In the genomic region with DNA sequence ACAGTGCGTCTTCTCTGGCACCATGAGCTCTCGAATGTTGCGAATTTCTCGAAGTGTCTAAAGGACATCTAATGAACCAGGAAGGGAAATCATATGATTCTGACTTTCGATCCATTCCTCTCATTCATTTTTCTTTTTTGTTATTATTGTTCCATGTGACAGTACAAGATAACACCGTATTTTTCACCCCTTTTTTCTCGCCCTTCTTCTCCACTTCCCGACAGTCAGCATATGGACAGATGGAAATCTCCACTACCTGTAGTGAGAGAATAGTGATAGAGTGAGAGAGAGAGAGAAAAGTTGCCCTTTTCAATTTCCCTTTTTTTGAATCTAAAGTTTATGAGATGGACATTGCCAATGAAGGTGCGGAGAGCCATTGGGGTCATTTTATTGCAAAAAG, we compare ENCODE assay signal across 5 worm cellular contexts.
TF ChIP-seq lines count a peak whose summit lies in the region.

No protein-coding gene starts in this region.

TF ChIP-seq in whole organism, L1 larva, 84 proteins besides CTCF, POLR2A, EP300 and RAD21 (continues in another document):
- peak in 1 of 2 experiments; percentile 58 for TF ChIP-seq mdl-1 (tag; optimal IDR thresholded peaks at IDR 0.05; lab: Kevin White, UChicago)
- TF ChIP-seq nhr-71 (tag; optimal IDR thresholded peaks at IDR 0.05; lab: Kevin White, UChicago), result peak; percentile 56
- TF ChIP-seq elt-2 (tag; optimal IDR thresholded peaks at IDR 0.05; lab: Kevin White, UChicago), result no peak
- TF ChIP-seq dpl-1 (GFP tag; optimal IDR thresholded peaks at IDR 0.05; lab: Kevin White, UChicago), result peak in 1 of 3 experiments; percentile 1
- TF ChIP-seq nhr-85 (tag; lab: Kevin White, UChicago), result peak; percentile 97
- TF ChIP-seq mep-1 (tag; optimal IDR thresholded peaks at IDR 0.05; lab: Kevin White, UChicago), result peak; percentile 71
- no peak for TF ChIP-seq nhr-47 (tag; optimal IDR thresholded peaks at IDR 0.05; lab: Kevin White, UChicago)
- TF ChIP-seq lsy-2 (tag; optimal IDR thresholded peaks at IDR 0.05; lab: Kevin White, UChicago), result peak; percentile 18 to 33
- TF ChIP-seq rnt-1 (tag; optimal IDR thresholded peaks at IDR 0.05; lab: Kevin White, UChicago), result peak; percentile 29
- TF ChIP-seq lin-13 (GFP tag; optimal IDR thresholded peaks at IDR 0.05; lab: Kevin White, UChicago), result peak; percentile 13
- peak; percentile 2 for TF ChIP-seq nhr-90 (tag; optimal IDR thresholded peaks at IDR 0.05; lab: Kevin White, UChicago; ENCODE audit: poor library complexity)
- TF ChIP-seq lin-35 (GFP tag; optimal IDR thresholded peaks at IDR 0.05; lab: Kevin White, UChicago), result peak in 1 of 2 experiments; percentile 60
- peak; percentile 51 for TF ChIP-seq snu-23 (GFP tag; optimal IDR thresholded peaks at IDR 0.05; lab: Kevin White, UChicago)
- TF ChIP-seq ceh-63 (GFP tag; optimal IDR thresholded peaks at IDR 0.05; lab: Kevin White, UChicago), result no peak
- TF ChIP-seq dsc-1 (tag; optimal IDR thresholded peaks at IDR 0.05; lab: Kevin White, UChicago), result no peak
- TF ChIP-seq pag-3 (tag; optimal IDR thresholded peaks at IDR 0.05; lab: Kevin White, UChicago; ENCODE audit: borderline replicate concordance, insufficient read depth), result no peak
- TF ChIP-seq unc-130 (tag; optimal IDR thresholded peaks at IDR 0.05; lab: Kevin White, UChicago), result no peak

TF ChIP-seq in whole organism, L2 larva, 48 proteins besides CTCF, POLR2A, EP300 and RAD21 (continues in another document):
- TF ChIP-seq elt-3 (tag; optimal IDR thresholded peaks at IDR 0.05; lab: Kevin White, UChicago) (no peak), egl-27 (tag; optimal IDR thresholded peaks at IDR 0.05; lab: Kevin White, UChicago) (peak; percentile 24), alr-1 (tag; optimal IDR thresholded peaks at IDR 0.05; lab: Kevin White, UChicago) (no peak), elt-1 (tag; optimal IDR thresholded peaks at IDR 0.05; lab: Kevin White, UChicago) (no peak), nhr-23 (tag; optimal IDR thresholded peaks at IDR 0.05; lab: Kevin White, UChicago) (no peak), lin-11 (tag; optimal IDR thresholded peaks at IDR 0.05; lab: Kevin White, UChicago) (no peak), nhr-129 (tag; optimal IDR thresholded peaks at IDR 0.05; lab: Kevin White, UChicago) (peak; percentile 73), mdl-1 (tag; optimal IDR thresholded peaks at IDR 0.05; lab: Kevin White, UChicago) (peak in 1 of 2 experiments; percentile 24), crh-2 (tag; optimal IDR thresholded peaks at IDR 0.05; lab: Kevin White, UChicago) (no peak), ztf-1 (GFP tag; conservative IDR thresholded peaks at IDR 0.05; lab: Robert Waterston, UW) (no peak), blmp-1 (tag; optimal IDR thresholded peaks at IDR 0.05; lab: Kevin White, UChicago; ENCODE audit: insufficient read depth) (peak; percentile 89), skn-1 (tag; optimal IDR thresholded peaks at IDR 0.05; lab: Kevin White, UChicago) (no peak), ama-1 (optimal IDR thresholded peaks at IDR 0.05; lab: Kevin White, UChicago) (no peak), nhr-12 (tag; optimal IDR thresholded peaks at IDR 0.05; lab: Kevin White, UChicago) (no peak), mab-5 (tag; optimal IDR thresholded peaks at IDR 0.05; lab: Kevin White, UChicago) (no peak), sma-3 (GFP tag; optimal IDR thresholded peaks at IDR 0.05; lab: Kevin White, UChicago) (peak; percentile 16), nhr-25 (tag; optimal IDR thresholded peaks at IDR 0.05; lab: Kevin White, UChicago) (peak; percentile 42)

TF ChIP-seq in whole organism, L3 larva, 47 proteins besides CTCF, POLR2A, EP300 and RAD21:
- TF ChIP-seq sea-2 (GFP tag; optimal IDR thresholded peaks at IDR 0.05; lab: Kevin White, UChicago) (no peak), snpc-4 (tag; optimal IDR thresholded peaks at IDR 0.05; lab: Kevin White, UChicago) (no peak), daf-12 (tag; optimal IDR thresholded peaks at IDR 0.05; lab: Kevin White, UChicago) (no peak), nhr-23 (tag; optimal IDR thresholded peaks at IDR 0.05; lab: Kevin White, UChicago) (peak; percentile 52), tbx-2 (tag; optimal IDR thresholded peaks at IDR 0.05; lab: Kevin White, UChicago) (no peak), ceh-9 (tag; optimal IDR thresholded peaks at IDR 0.05; lab: Kevin White, UChicago) (no peak), jun-1 (tag; optimal IDR thresholded peaks at IDR 0.05; lab: Kevin White, UChicago) (no peak), mml-1 (tag; optimal IDR thresholded peaks at IDR 0.05; lab: Kevin White, UChicago) (no peak), elt-2 (tag; optimal IDR thresholded peaks at IDR 0.05; lab: Kevin White, UChicago) (peak; percentile 61), nhr-43 (tag; optimal IDR thresholded peaks at IDR 0.05; lab: Kevin White, UChicago; ENCODE audit: poor library complexity, severe bottlenecking) (peak; percentile 29), lin-15B (tag; optimal IDR thresholded peaks at IDR 0.05; lab: Kevin White, UChicago) (no peak), lsy-12 (tag; optimal IDR thresholded peaks at IDR 0.05; lab: Kevin White, UChicago) (no peak), elt-1 (tag; optimal IDR thresholded peaks at IDR 0.05; lab: Kevin White, UChicago) (peak; percentile 24)

TF ChIP-seq in whole organism, L4 larva, 104 proteins besides CTCF, POLR2A, EP300 and RAD21 (continues in another document):
- TF ChIP-seq ceh-62 (tag; optimal IDR thresholded peaks at IDR 0.05; lab: Kevin White, UChicago), result no peak
- 0 out of 2 replicates have a peak, but pooled peaks have one; percentile 7 for TF ChIP-seq hmg-1.1 (GFP tag; IDR thresholded peaks at IDR 0.05; lab: Robert Waterston, UW)
- no peak for TF ChIP-seq lin-29 (GFP tag; IDR thresholded peaks at IDR 0.05; lab: Robert Waterston, UW)
- TF ChIP-seq aly-2 (tag; optimal IDR thresholded peaks at IDR 0.05; lab: Kevin White, UChicago), result no peak
- TF ChIP-seq lsy-2 (tag; optimal IDR thresholded peaks at IDR 0.05; lab: Kevin White, UChicago), result peak in 1 of 2 experiments; percentile 24
- peak; percentile 24 for TF ChIP-seq nhr-77 (tag; optimal IDR thresholded peaks at IDR 0.05; lab: Kevin White, UChicago)
- TF ChIP-seq lin-38 (GFP tag; IDR thresholded peaks at IDR 0.05; lab: Robert Waterston, UW), result no peak
- peak; percentile 71 for TF ChIP-seq dmd-6 (GFP tag; IDR thresholded peaks at IDR 0.05; lab: Robert Waterston, UW)
- TF ChIP-seq nhr-102 (tag; optimal IDR thresholded peaks at IDR 0.05; lab: Kevin White, UChicago), result no peak
- no peak for TF ChIP-seq ceh-82 (tag; optimal IDR thresholded peaks at IDR 0.05; lab: Kevin White, UChicago)
- no peak for TF ChIP-seq rbr-2 (tag; optimal IDR thresholded peaks at IDR 0.05; lab: Kevin White, UChicago)
- TF ChIP-seq nhr-28 (tag; optimal IDR thresholded peaks at IDR 0.05; lab: Kevin White, UChicago), result peak; percentile 90
- no peak for TF ChIP-seq set-16 (GFP tag; IDR thresholded peaks at IDR 0.05; lab: Robert Waterston, UW)
- no peak for TF ChIP-seq tra-1 (GFP tag; IDR thresholded peaks at IDR 0.05; lab: Robert Waterston, UW)
- TF ChIP-seq ama-1 (optimal IDR thresholded peaks at IDR 0.05; lab: Kevin White, UChicago), result no peak
- TF ChIP-seq snpc-4 (tag; optimal IDR thresholded peaks at IDR 0.05; lab: Kevin White, UChicago), result no peak
- TF ChIP-seq fkh-10 (GFP tag; optimal IDR thresholded peaks at IDR 0.05; lab: Kevin White, UChicago), result no peak
- TF ChIP-seq vab-7 (GFP tag; IDR thresholded peaks at IDR 0.05; lab: Robert Waterston, UW), result no peak
- TF ChIP-seq nhr-48 (tag; optimal IDR thresholded peaks at IDR 0.05; lab: Kevin White, UChicago), result no peak
- no peak for TF ChIP-seq cey-2 (tag; optimal IDR thresholded peaks at IDR 0.05; lab: Kevin White, UChicago; ENCODE audit: borderline replicate concordance, insufficient read depth)
- TF ChIP-seq Y5F2A.4 (GFP tag; optimal IDR thresholded peaks at IDR 0.05; lab: Kevin White, UChicago), result no peak
- peak; percentile 7 for TF ChIP-seq dpl-1 (GFP tag; optimal IDR thresholded peaks at IDR 0.05; lab: Kevin White, UChicago)
- TF ChIP-seq snpc-1.2 (GFP tag; IDR thresholded peaks at IDR 0.05; lab: Robert Waterston, UW), result no peak
- no peak for TF ChIP-seq Y75B8A.6 (GFP tag; IDR thresholded peaks at IDR 0.05; lab: Robert Waterston, UW)

TF ChIP-seq in whole organism, young adult, 124 proteins besides CTCF, POLR2A, EP300 and RAD21:
- TF ChIP-seq F37B4.10 (GFP tag; IDR thresholded peaks at IDR 0.05; lab: Robert Waterston, UW) (no peak), Y56A3A.18 (GFP tag; IDR thresholded peaks at IDR 0.05; lab: Robert Waterston, UW) (no peak), K11D2.4 (GFP tag; IDR thresholded peaks at IDR 0.05; lab: Robert Waterston, UW) (peak; percentile 21; the same call in 1 of the 2 replicates), atf-7 (tag; optimal IDR thresholded peaks at IDR 0.05; lab: Kevin White, UChicago) (peak; percentile 5), nhr-80 (tag; optimal IDR thresholded peaks at IDR 0.05; lab: Kevin White, UChicago) (peak; percentile 20), ztf-26 (tag; optimal IDR thresholded peaks at IDR 0.05; lab: Kevin White, UChicago) (peak; percentile 15), somi-1 (GFP tag; optimal IDR thresholded peaks at IDR 0.05; lab: Kevin White, UChicago) (peak; percentile 0), chd-7 (tag; optimal IDR thresholded peaks at IDR 0.05; lab: Kevin White, UChicago) (no peak), hrde-1 (tag; optimal IDR thresholded peaks at IDR 0.05; lab: Kevin White, UChicago; ENCODE audit: borderline replicate concordance) (no peak), nfyb-1 (GFP tag; IDR thresholded peaks at IDR 0.05; lab: Robert Waterston, UW) (0 out of 2 replicates have a peak, but pooled peaks have one; percentile 31), cebp-1 (GFP tag; IDR thresholded peaks at IDR 0.05; lab: Robert Waterston, UW) (no peak), cebp-1 (tag; optimal IDR thresholded peaks at IDR 0.05; lab: Kevin White, UChicago) (peak; percentile 3), ceh-79 (tag; optimal IDR thresholded peaks at IDR 0.05; lab: Kevin White, UChicago) (peak; percentile 3)
